Fruit fly (Drosophila melanogaster) whole organism, embryonic: ENCODE results near the gene gce.
A peak's percentile ranks its signal among the peaks of the same experiment; 100 is the strongest.

Source experiments
- Adf1 ChIP-seq: fragments of 200-800 bp; sonication (Bioruptor generic); IDR thresholded peaks from 2 replicates; pipeline ENCODE4 v1.3.6; 2022; ENCODE audit warnings: missing biosample characterization, missing genetic modification characterization
- Atf3 ChIP-seq: fragments of 200-800 bp; sonication (Bioruptor generic); optimal IDR thresholded peaks from 3 replicates; lab custom pipeline; 2016; ENCODE audit warnings: missing biosample characterization, missing genetic modification characterization
- Bgb ChIP-seq: fragments of 200-800 bp; sonication (Bioruptor generic); IDR thresholded peaks from 2 replicates; pipeline ENCODE4 v1.3.6; 2022; ENCODE audit warnings: missing biosample characterization, missing genetic modification characterization; ENCODE audit not compliant: partially characterized antibody
- CG10274 ChIP-seq: fragments of 200-800 bp; sonication (Bioruptor generic); optimal IDR thresholded peaks from 3 replicates; lab custom pipeline; 2017; ENCODE audit warnings: missing biosample characterization, mild to moderate bottlenecking, missing genetic modification characterization
- CG10321 ChIP-seq: fragments of 200-800 bp; sonication (Bioruptor generic); IDR thresholded peaks from 2 replicates; pipeline ENCODE4 v1.3.6; 2022; ENCODE audit warnings: missing biosample characterization, missing genetic modification characterization
- CG11398 ChIP-seq: fragments of 200-800 bp; sonication (Bioruptor generic); optimal IDR thresholded peaks from 2 replicates; lab custom pipeline; 2016; ENCODE audit warnings: missing biosample characterization, missing genetic modification characterization
- CG11504 ChIP-seq: fragments of 200-800 bp; sonication (Bioruptor generic); optimal IDR thresholded peaks from 3 replicates; lab custom pipeline; 2019; ENCODE audit warnings: missing biosample characterization, mild to moderate bottlenecking, missing genetic modification characterization, moderate library complexity
- CG13624 ChIP-seq: fragments of 200-800 bp; sonication (Bioruptor generic); optimal IDR thresholded peaks from 2 replicates; lab custom pipeline; 2016; ENCODE audit warnings: missing biosample characterization, missing genetic modification characterization
- CG14860 ChIP-seq: fragments of 200-800 bp; sonication (Bioruptor generic); IDR thresholded peaks from 3 replicates; pipeline ENCODE4 v1.3.6; 2022; ENCODE audit warnings: missing biosample characterization, missing genetic modification characterization; ENCODE audit not compliant: partially characterized antibody
- CG15073 ChIP-seq: fragments of 200-800 bp; sonication (Bioruptor generic); optimal IDR thresholded peaks from 2 replicates; lab custom pipeline; 2016; ENCODE audit warnings: missing biosample characterization, missing genetic modification characterization
- CG1602 ChIP-seq: fragments of 200-800 bp; sonication (Bioruptor generic); optimal IDR thresholded peaks from 3 replicates; lab custom pipeline; 2016; ENCODE audit warnings: missing biosample characterization, missing genetic modification characterization
- CG16813 ChIP-seq: fragments of 200-800 bp; sonication (Bioruptor generic); IDR thresholded peaks from 3 replicates; pipeline ENCODE4 v1.3.6; 2022; ENCODE audit warnings: missing biosample characterization, missing genetic modification characterization; ENCODE audit not compliant: partially characterized antibody
- CG17361 ChIP-seq: fragments of 200-800 bp; sonication (Bioruptor generic); IDR thresholded peaks from 3 replicates; pipeline ENCODE4 v1.3.6; 2022; ENCODE audit warnings: missing biosample characterization, missing genetic modification characterization
- CG18599 ChIP-seq: fragments of 200-800 bp; sonication (Bioruptor generic); optimal IDR thresholded peaks from 3 replicates; lab custom pipeline; 2017; ENCODE audit warnings: missing biosample characterization, missing genetic modification characterization, mild to moderate bottlenecking, moderate library complexity, missing genetic modification reagents
- CG18619 ChIP-seq: fragments of 200-800 bp; sonication (Bioruptor generic); optimal IDR thresholded peaks from 3 replicates; lab custom pipeline; 2017; ENCODE audit warnings: missing biosample characterization, mild to moderate bottlenecking, missing genetic modification characterization
- CG32767 ChIP-seq: fragments of 200-800 bp; sonication (Bioruptor generic); IDR thresholded peaks from 2 replicates; pipeline ENCODE4 v1.3.6; 2022; ENCODE audit warnings: missing biosample characterization, missing genetic modification characterization
- CG3407 ChIP-seq: fragments of 200-800 bp; sonication (Bioruptor generic); optimal IDR thresholded peaks from 2 replicates; lab custom pipeline; 2018; ENCODE audit warnings: missing biosample characterization, mild to moderate bottlenecking, missing genetic modification characterization
- CG4360 ChIP-seq: fragments of 200-800 bp; sonication (Bioruptor generic); IDR thresholded peaks from 2 replicates; pipeline ENCODE4 v1.3.6; 2022; ENCODE audit warnings: missing biosample characterization, missing genetic modification characterization
- CG6272 ChIP-seq: fragments of 200-800 bp; sonication (Bioruptor generic); IDR thresholded peaks from 2 replicates; pipeline ENCODE4 v1.3.6; 2022; ENCODE audit warnings: missing biosample characterization, missing genetic modification characterization
- CG9797 ChIP-seq: fragments of 200-800 bp; sonication (Bioruptor generic); optimal IDR thresholded peaks from 3 replicates; lab custom pipeline; 2018; ENCODE audit warnings: missing biosample characterization, mild to moderate bottlenecking, missing genetic modification characterization
- Dbx ChIP-seq: fragments of 200-800 bp; sonication (Bioruptor generic); IDR thresholded peaks from 3 replicates; pipeline ENCODE4 v1.3.6; 2022; ENCODE audit warnings: missing biosample characterization, missing genetic modification characterization
- Doc2 ChIP-seq: fragments of 200-800 bp; sonication (Bioruptor generic); IDR thresholded peaks from 2 replicates; pipeline ENCODE4 v1.3.6; 2022; ENCODE audit warnings: missing biosample characterization, missing genetic modification characterization
- Doc3 ChIP-seq: fragments of 200-800 bp; sonication (Bioruptor generic); IDR thresholded peaks from 3 replicates; pipeline ENCODE4 v1.3.6; 2022; ENCODE audit warnings: missing biosample characterization, missing genetic modification characterization; ENCODE audit not compliant: partially characterized antibody
- E2f2 ChIP-seq: fragments of 200-800 bp; sonication (Bioruptor generic); IDR thresholded peaks from 2 replicates; pipeline ENCODE4 v1.3.6; 2022; ENCODE audit warnings: missing biosample characterization, missing genetic modification characterization
- Elba2 ChIP-seq: fragments of 200-800 bp; sonication (Bioruptor generic); optimal IDR thresholded peaks from 3 replicates; lab custom pipeline; 2016; ENCODE audit warnings: missing biosample characterization, missing genetic modification characterization
- Ets97D ChIP-seq: fragments of 200-800 bp; sonication (Bioruptor generic); optimal IDR thresholded peaks from 3 replicates; lab custom pipeline; 2016; ENCODE audit warnings: missing biosample characterization, missing genetic modification characterization
- Hmx ChIP-seq: fragments of 200-800 bp; sonication (Bioruptor generic); optimal IDR thresholded peaks from 2 replicates; lab custom pipeline; 2016; ENCODE audit warnings: missing biosample characterization, missing genetic modification characterization
- Hr39 ChIP-seq: fragments of >200 bp; optimal IDR thresholded peaks from 2 replicates; lab custom pipeline; 2017
- Lpt ChIP-seq: fragments of >200 bp; optimal IDR thresholded peaks from 2 replicates; lab custom pipeline; 2018; ENCODE audit warnings: missing biosample characterization, missing genetic modification characterization
- Neu2 ChIP-seq: fragments of 200-800 bp; sonication (Bioruptor generic); optimal IDR thresholded peaks from 3 replicates; lab custom pipeline; 2016; ENCODE audit warnings: missing biosample characterization, missing genetic modification characterization, borderline replicate concordance
- Ravus ChIP-seq: fragments of 200-800 bp; sonication (Bioruptor generic); IDR thresholded peaks from 2 replicates; pipeline ENCODE4 v1.3.6; 2022; ENCODE audit warnings: missing biosample characterization, missing genetic modification characterization
- Side ChIP-seq: fragments of 200-800 bp; sonication (Bioruptor generic); optimal IDR thresholded peaks from 2 replicates; lab custom pipeline; 2016; ENCODE audit warnings: missing biosample characterization, missing genetic modification characterization
- Taf1 ChIP-seq: fragments of 200-800 bp; sonication (Bioruptor generic); IDR thresholded peaks from 2 replicates; pipeline ENCODE4 v1.3.6; 2022; ENCODE audit warnings: missing biosample characterization, missing genetic modification characterization
- al ChIP-seq: fragments of 200-800 bp; sonication (Bioruptor generic); IDR thresholded peaks from 2 replicates; pipeline ENCODE4 v1.3.6; 2022; ENCODE audit warnings: missing biosample characterization, missing genetic modification characterization
- aop ChIP-seq: fragments of 200-800 bp; sonication (Bioruptor generic); IDR thresholded peaks from 2 replicates; pipeline ENCODE4 v1.3.6; 2022; ENCODE audit warnings: missing biosample characterization, missing genetic modification characterization
- bbx ChIP-seq: fragments of 200-800 bp; sonication (Bioruptor generic); IDR thresholded peaks from 2 replicates; pipeline ENCODE4 v1.3.6; 2022; ENCODE audit warnings: missing biosample characterization, missing genetic modification characterization; ENCODE audit not compliant: partially characterized antibody
- chm ChIP-seq: fragments of 200-800 bp; sonication (Bioruptor generic); IDR thresholded peaks from 2 replicates; pipeline ENCODE4 v1.3.6; 2022; ENCODE audit warnings: missing biosample characterization, missing genetic modification characterization
- ci ChIP-seq: fragments of 200-800 bp; sonication (Bioruptor generic); IDR thresholded peaks from 3 replicates; pipeline ENCODE4 v1.3.6; 2022; ENCODE audit warnings: missing biosample characterization, missing genetic modification characterization
- cwo ChIP-seq: fragments of 200-800 bp; sonication (Bioruptor generic); optimal IDR thresholded peaks from 3 replicates; lab custom pipeline; 2017; ENCODE audit warnings: missing biosample characterization, missing genetic modification characterization, mild to moderate bottlenecking, moderate library complexity, missing genetic modification reagents
- dati ChIP-seq: fragments of 200-800 bp; sonication (Bioruptor generic); IDR thresholded peaks from 2 replicates; pipeline ENCODE4 v1.3.6; 2022; ENCODE audit warnings: missing biosample characterization, missing genetic modification characterization
- hth ChIP-seq: fragments of >200 bp; optimal IDR thresholded peaks from 2 replicates; lab custom pipeline; 2017; ENCODE audit warnings: inconsistent platforms
- nau ChIP-seq: fragments of 200-800 bp; sonication (Bioruptor generic); optimal IDR thresholded peaks from 3 replicates; lab custom pipeline; 2017; ENCODE audit warnings: missing biosample characterization, mild to moderate bottlenecking, missing genetic modification characterization, missing genetic modification reagents
- nmo ChIP-seq: fragments of 200-800 bp; sonication (Bioruptor generic); optimal IDR thresholded peaks from 2 replicates; lab custom pipeline; 2018; ENCODE audit warnings: missing biosample characterization, mild to moderate bottlenecking, missing genetic modification characterization, moderate library complexity
- org-1 ChIP-seq: fragments of 200-800 bp; sonication (Bioruptor generic); optimal IDR thresholded peaks from 2 replicates; lab custom pipeline; 2017; ENCODE audit warnings: missing biosample characterization, missing genetic modification characterization
- row ChIP-seq: fragments of 200-800 bp; sonication (Bioruptor generic); IDR thresholded peaks from 3 replicates; pipeline ENCODE4 v1.3.6; 2022; ENCODE audit warnings: missing biosample characterization, missing genetic modification characterization
- schlank ChIP-seq: fragments of 200-800 bp; sonication (Bioruptor generic); optimal IDR thresholded peaks from 2 replicates; lab custom pipeline; 2018; ENCODE audit warnings: missing biosample characterization, mild to moderate bottlenecking, missing genetic modification characterization
- sob ChIP-seq: fragments of 200-800 bp; sonication (Bioruptor generic); IDR thresholded peaks from 2 replicates; pipeline ENCODE4 v1.3.6; 2022; ENCODE audit warnings: missing biosample characterization, missing genetic modification characterization
- tap ChIP-seq: fragments of 200-800 bp; optimal IDR thresholded peaks from 3 replicates; lab custom pipeline; 2019; ENCODE audit warnings: missing biosample characterization, mild to moderate bottlenecking, missing genetic modification characterization, moderate library complexity
- tgo ChIP-seq: fragments of 200-800 bp; sonication (Bioruptor generic); IDR thresholded peaks from 3 replicates; pipeline ENCODE4 v1.3.6; 2022; ENCODE audit warnings: missing biosample characterization, missing genetic modification characterization
- wek ChIP-seq: fragments of 200-800 bp; sonication (Bioruptor generic); optimal IDR thresholded peaks from 3 replicates; lab custom pipeline; 2018; ENCODE audit warnings: missing biosample characterization, mild to moderate bottlenecking, missing genetic modification characterization, moderate library complexity

Gene gce

dm6 chrX:15298298-15299069 lies 918 bp downstream of the gce start (continued):
- TF ChIP-seq CG6272 (GFP tag; lab: Robert Waterston, UW) = peak; percentile 95
- peak; percentile 65 for TF ChIP-seq Hmx (GFP tag; lab: Kevin White, UChicago)
- TF ChIP-seq CG1602 (GFP tag; lab: Kevin White, UChicago) = peak; percentile 96
- peak; percentile 77 for TF ChIP-seq wek (GFP tag; lab: Kevin White, UChicago)
- peak; percentile 97 for TF ChIP-seq sob (GFP tag; lab: Robert Waterston, UW)
- peak; percentile 97 for TF ChIP-seq nau (GFP tag; lab: Kevin White, UChicago)
- peak; percentile 79 for TF ChIP-seq CG15073
- no peak for TF ChIP-seq CG11398 (GFP tag; lab: Kevin White, UChicago)
- peak; percentile 94 for TF ChIP-seq ci (GFP tag; lab: Robert Waterston, UW)
- peak; percentile 31 for TF ChIP-seq aop (GFP tag; lab: Robert Waterston, UW)
- peak; percentile 91 for TF ChIP-seq CG10274 (GFP tag; lab: Kevin White, UChicago)
- no peak for TF ChIP-seq Lpt (GFP tag; lab: Kevin White, UChicago)
- peak; percentile 97 for TF ChIP-seq al (GFP tag; lab: Robert Waterston, UW)
- peak; percentile 45; the same call in 1 of the 2 replicates for TF ChIP-seq Bgb (GFP tag; lab: Robert Waterston, UW)
- TF ChIP-seq Taf1 (GFP tag; lab: Robert Waterston, UW) = peak; percentile 95
- TF ChIP-seq hth (lab: Kevin White, UChicago) = no peak
- no peak for TF ChIP-seq CG14860
- TF ChIP-seq org-1 = peak; percentile 98
- no peak for TF ChIP-seq Elba2 (GFP tag; lab: Kevin White, UChicago)
- peak; percentile 91 for TF ChIP-seq Ravus (GFP tag; lab: Robert Waterston, UW)
- TF ChIP-seq CG13624 (GFP tag; lab: Kevin White, UChicago) = peak; percentile 77
- peak; percentile 98 for TF ChIP-seq CG18599
- no peak for TF ChIP-seq Hr39
- TF ChIP-seq dati (GFP tag; lab: Robert Waterston, UW) = peak; percentile 85
- TF ChIP-seq Doc3 (GFP tag; lab: Robert Waterston, UW) = no peak
- TF ChIP-seq Dbx = peak; percentile 97
- peak; percentile 98 for TF ChIP-seq tgo
- peak; percentile 99 for TF ChIP-seq CG17361 (GFP tag; lab: Robert Waterston, UW)
- no peak for TF ChIP-seq bbx (GFP tag; lab: Robert Waterston, UW)
- peak; percentile 95 for TF ChIP-seq CG3407 (GFP tag; lab: Kevin White, UChicago)
- TF ChIP-seq CG32767 (GFP tag; lab: Robert Waterston, UW) = peak; percentile 98
- peak; percentile 87 for TF ChIP-seq CG10321 (GFP tag; lab: Robert Waterston, UW)
- peak; percentile 99 for TF ChIP-seq nmo
- TF ChIP-seq CG9797 (GFP tag; lab: Kevin White, UChicago) = peak; percentile 48
- peak; percentile 96 for TF ChIP-seq cwo (GFP tag; lab: Kevin White, UChicago)
- TF ChIP-seq Doc2 (GFP tag; lab: Robert Waterston, UW) = peak; percentile 90
- TF ChIP-seq E2f2 (GFP tag; lab: Robert Waterston, UW) = peak; percentile 85
- peak; percentile 96 for TF ChIP-seq tap (tag; lab: Kevin White, UChicago)
- TF ChIP-seq row (GFP tag; lab: Robert Waterston, UW) = peak; percentile 99
- TF ChIP-seq schlank (tag; lab: Kevin White, UChicago) = peak; percentile 90
- peak; percentile 98 for TF ChIP-seq CG11504 (tag; lab: Kevin White, UChicago)
- TF ChIP-seq CG18619 = peak; percentile 99
- peak; percentile 74 for TF ChIP-seq Side (GFP tag; lab: Kevin White, UChicago)
- TF ChIP-seq Adf1 (GFP tag; lab: Robert Waterston, UW) = peak; percentile 95
- peak; percentile 87; the same call in 1 of the 2 replicates for TF ChIP-seq chm (GFP tag; lab: Robert Waterston, UW)
- peak; percentile 48 for TF ChIP-seq Atf3
- no peak for TF ChIP-seq Neu2
- TF ChIP-seq CG16813 (GFP tag; lab: Robert Waterston, UW) = no peak
- TF ChIP-seq Ets97D (GFP tag; lab: Kevin White, UChicago) = peak; percentile 47
- peak; percentile 56 for TF ChIP-seq CG4360 (GFP tag; lab: Robert Waterston, UW)
